Fruit fly (Drosophila melanogaster): ENCODE data around the gene CG10864.
A peak's percentile ranks its signal among the peaks of the same experiment; 100 is the strongest.

The CG10864 gene

dm6 chr3R:18456196-18456781 is 44.9 kb upstream of the CG10864 start (continued):
- TF ChIP-seq pum (GFP tag; optimal IDR thresholded peaks at IDR 0.05) (no peak), wor (GFP tag; IDR thresholded peaks at IDR 0.05) (no peak), CG9437 (GFP tag; optimal IDR thresholded peaks at IDR 0.05) (no peak), CG4820 (GFP tag; optimal IDR thresholded peaks at IDR 0.05) (no peak), mld (GFP tag; IDR thresholded peaks at IDR 0.05; ENCODE audit: partially characterized antibody) (no peak), knrl (GFP tag; IDR thresholded peaks at IDR 0.05; ENCODE audit: partially characterized antibody) (no peak), CG13624 (GFP tag; optimal IDR thresholded peaks at IDR 0.05) (peak; percentile 28), HHEX (GFP tag; optimal IDR thresholded peaks at IDR 0.05) (peak; percentile 12), sc (optimal IDR thresholded peaks at IDR 0.05) (no peak), sc (GFP tag; optimal IDR thresholded peaks at IDR 0.05) (no peak), pnt (GFP tag; optimal IDR thresholded peaks at IDR 0.05) (no peak), Deaf1 (tag; optimal IDR thresholded peaks at IDR 0.05) (no peak), CG15696 (tag; optimal IDR thresholded peaks at IDR 0.05) (no peak), HLH4C (GFP tag; IDR thresholded peaks at IDR 0.05; ENCODE audit: partially characterized antibody) (no peak), sug (tag; optimal IDR thresholded peaks at IDR 0.05) (no peak), pb (GFP tag; optimal IDR thresholded peaks at IDR 0.05) (no peak), Lpt (GFP tag; optimal IDR thresholded peaks at IDR 0.05) (no peak), CG9797 (GFP tag; optimal IDR thresholded peaks at IDR 0.05) (no peak), lilli (GFP tag; optimal IDR thresholded peaks at IDR 0.05) (peak; percentile 74), wek (GFP tag; optimal IDR thresholded peaks at IDR 0.05) (no peak), toy (GFP tag; IDR thresholded peaks at IDR 0.05) (0 out of 2 replicates have a peak, but pooled peaks have one; percentile 27), CG6689 (GFP tag; IDR thresholded peaks at IDR 0.05) (peak; percentile 65), Atf6 (GFP tag; IDR thresholded peaks at IDR 0.05) (peak; percentile 65), NK7.1 (GFP tag; optimal IDR thresholded peaks at IDR 0.05) (no peak), Xbp1 (GFP tag; optimal IDR thresholded peaks at IDR 0.05) (peak; percentile 50), cwo (GFP tag; optimal IDR thresholded peaks at IDR 0.05) (peak; percentile 30), cad (GFP tag; optimal IDR thresholded peaks at IDR 0.05) (no peak), CG2120 (GFP tag; optimal IDR thresholded peaks at IDR 0.05) (peak; percentile 76), CG15601 (tag; optimal IDR thresholded peaks at IDR 0.05) (no peak), Sry-β (GFP tag; optimal IDR thresholded peaks at IDR 0.05) (no peak), ash1 (GFP tag; optimal IDR thresholded peaks at IDR 0.05) (no peak), CG11456 (GFP tag; IDR thresholded peaks at IDR 0.05) (peak; percentile 67; the same call in 2 of the 3 replicates), CG16863 (GFP tag; optimal IDR thresholded peaks at IDR 0.05) (no peak), CG10431 (GFP tag; optimal IDR thresholded peaks at IDR 0.05) (no peak), CG13123 (GFP tag; optimal IDR thresholded peaks at IDR 0.05) (no peak), C15 (GFP tag; IDR thresholded peaks at IDR 0.05) (no peak), CG8290 (GFP tag; optimal IDR thresholded peaks at IDR 0.05) (no peak), CG8290 (tag; optimal IDR thresholded peaks at IDR 0.05) (no peak), Ssrp (tag; optimal IDR thresholded peaks at IDR 0.05) (no peak), CG17359 (tag; optimal IDR thresholded peaks at IDR 0.05) (no peak), CG6254 (GFP tag; optimal IDR thresholded peaks at IDR 0.05) (no peak), Ptx1 (GFP tag; IDR thresholded peaks at IDR 0.05) (peak; percentile 62), CG15269 (tag; optimal IDR thresholded peaks at IDR 0.05) (peak; percentile 69), BtbVII (GFP tag; optimal IDR thresholded peaks at IDR 0.05) (no peak), en (GFP tag; optimal IDR thresholded peaks at IDR 0.05) (peak; percentile 32), her (GFP tag; optimal IDR thresholded peaks at IDR 0.05) (no peak), Dll (GFP tag; IDR thresholded peaks at IDR 0.05; ENCODE audit: partially characterized antibody) (no peak), CG11695 (GFP tag; IDR thresholded peaks at IDR 0.05) (no peak; the same call in 2 of the 3 replicates), Fer2 (tag; optimal IDR thresholded peaks at IDR 0.05) (no peak), gro (GFP tag; optimal IDR thresholded peaks at IDR 0.05) (peak; percentile 28), Ets97D (GFP tag; optimal IDR thresholded peaks at IDR 0.05) (no peak), usp (GFP tag; optimal IDR thresholded peaks at IDR 0.05) (no peak)

Measured in whole organism, embryonic.